Worm (Caenorhabditis elegans): ENCODE results near the gene mup-4.

The mup-4 gene

DNA sequence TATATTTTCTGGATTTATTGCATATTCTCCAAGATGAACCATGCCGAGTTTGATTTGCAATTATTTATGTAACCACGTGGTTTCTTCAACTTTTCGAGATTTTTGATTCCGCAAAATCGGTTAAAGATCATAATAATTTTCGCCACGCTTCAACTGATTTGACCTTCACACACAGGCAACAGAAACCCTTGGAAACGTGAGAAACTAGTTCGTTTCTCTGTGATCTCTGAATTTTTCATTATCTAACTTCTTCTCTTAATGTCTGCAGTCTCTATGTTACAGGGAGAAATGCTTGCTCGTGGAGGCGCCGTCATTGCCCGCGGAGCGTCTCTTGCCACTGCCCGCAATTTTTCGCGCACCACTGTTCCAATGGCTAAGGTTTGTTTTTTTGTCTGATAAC is 23.6 kb downstream of the mup-4 start, which contains the start of gene fum-1 (continued):
- TF ChIP-seq madf-9 (GFP tag; conservative IDR thresholded peaks at IDR 0.05), result 0 out of 2 replicates have a peak, but pooled peaks have one; percentile 19
- TF ChIP-seq duxl-1 (tag; optimal IDR thresholded peaks at IDR 0.05; ENCODE audit: poor library complexity), result peak; percentile 49
- no peak for TF ChIP-seq ZK337.2 (GFP tag; IDR thresholded peaks at IDR 0.05)
- TF ChIP-seq nhr-28 (tag; optimal IDR thresholded peaks at IDR 0.05), result peak; percentile 54
- peak in 1 of 2 experiments; percentile 6 for TF ChIP-seq daf-16 (GFP tag; optimal IDR thresholded peaks at IDR 0.05)
- TF ChIP-seq daf-16 (tag; optimal IDR thresholded peaks at IDR 0.05), result peak; percentile 31
- no peak for TF ChIP-seq cey-2 (tag; optimal IDR thresholded peaks at IDR 0.05; ENCODE audit: borderline replicate concordance, insufficient read depth)
- peak; percentile 33 for TF ChIP-seq rbr-2 (tag; optimal IDR thresholded peaks at IDR 0.05)
- TF ChIP-seq nhr-25 (tag; optimal IDR thresholded peaks at IDR 0.05; ENCODE audit: borderline replicate concordance, insufficient read depth), result peak; percentile 69
- TF ChIP-seq mxl-3 (GFP tag; optimal IDR thresholded peaks at IDR 0.05), result peak; percentile 69
- peak; percentile 62 for TF ChIP-seq mep-1 (tag; optimal IDR thresholded peaks at IDR 0.05)
- peak in 1 of 2 experiments; percentile 82 for TF ChIP-seq lsy-2 (tag; optimal IDR thresholded peaks at IDR 0.05)
- TF ChIP-seq hif-1 (tag; optimal IDR thresholded peaks at IDR 0.05), result peak in 1 of 2 experiments; percentile 56
- peak; percentile 31 for TF ChIP-seq spr-3 (GFP tag; optimal IDR thresholded peaks at IDR 0.05)
- no peak for TF ChIP-seq lim-7 (GFP tag; IDR thresholded peaks at IDR 0.05)
- TF ChIP-seq gei-8 (GFP tag; optimal IDR thresholded peaks at IDR 0.05), result peak; percentile 21
- TF ChIP-seq mdt-29 (GFP tag; IDR thresholded peaks at IDR 0.05), result 0 out of 2 replicates have a peak, but pooled peaks have one; percentile 19
- TF ChIP-seq unc-39 (tag; optimal IDR thresholded peaks at IDR 0.05), result no peak
- no peak for TF ChIP-seq F37D6.2 (tag; optimal IDR thresholded peaks at IDR 0.05)
- 0 out of 2 replicates have a peak, but pooled peaks have one; percentile 46 for TF ChIP-seq hmg-1.1 (GFP tag; IDR thresholded peaks at IDR 0.05)

DNA sequence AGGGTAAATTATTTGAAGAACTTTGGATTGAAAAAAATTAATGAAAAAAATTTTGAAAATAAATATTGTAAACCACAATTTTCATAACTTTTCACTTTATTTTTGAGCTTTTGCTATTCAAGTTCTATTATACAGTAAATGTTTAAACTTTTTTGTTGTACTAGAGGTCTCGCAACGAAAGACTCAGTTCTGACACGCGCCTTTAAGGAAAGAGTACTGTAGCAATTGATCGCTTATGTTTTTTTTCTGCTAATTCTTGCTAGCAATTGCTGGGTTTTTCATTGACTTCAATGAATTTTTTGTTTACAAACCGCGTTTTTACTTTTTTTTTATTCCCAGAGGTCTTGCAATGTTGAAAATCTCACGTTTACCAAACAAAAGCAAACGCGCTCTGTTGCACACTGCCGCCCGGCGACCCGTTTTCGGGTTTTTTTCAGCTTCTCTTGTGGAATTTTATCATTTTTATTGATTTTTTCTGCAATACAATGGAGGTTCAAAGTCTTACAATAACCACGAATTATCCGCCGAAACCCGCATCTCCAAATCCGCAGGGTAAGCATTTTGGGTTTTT is 25.4 kb downstream of the mup-4 start, which contains the start of gene H14A12.3:
Gene H14A12.3 (plus strand): TSS at position 360 of the 571 bp plus-strand sequence.
- TF ChIP-seq lin-38 (GFP tag; IDR thresholded peaks at IDR 0.05) (peak; percentile 85), nhr-28 (tag; optimal IDR thresholded peaks at IDR 0.05) (no peak), duxl-1 (tag; optimal IDR thresholded peaks at IDR 0.05; ENCODE audit: poor library complexity) (no peak), lim-7 (GFP tag; IDR thresholded peaks at IDR 0.05) (no peak), hif-1 (tag; optimal IDR thresholded peaks at IDR 0.05) (peak; percentile 1 to 97), dpl-1 (GFP tag; optimal IDR thresholded peaks at IDR 0.05) (peak; percentile 38), ctbp-1 (GFP tag; IDR thresholded peaks at IDR 0.05) (no peak), lsy-2 (tag; optimal IDR thresholded peaks at IDR 0.05) (peak in 1 of 2 experiments; percentile 39), ceh-62 (tag; optimal IDR thresholded peaks at IDR 0.05) (no peak), mes-2 (tag; optimal IDR thresholded peaks at IDR 0.05; ENCODE audit: poor library complexity, severe bottlenecking) (peak; percentile 21), mep-1 (tag; optimal IDR thresholded peaks at IDR 0.05) (peak; percentile 24), ztf-7 (tag; optimal IDR thresholded peaks at IDR 0.05) (no peak), pha-4 (GFP tag; IDR thresholded peaks at IDR 0.05) (no peak), pha-4 (tag; optimal IDR thresholded peaks at IDR 0.05) (peak; percentile 52)

DNA sequence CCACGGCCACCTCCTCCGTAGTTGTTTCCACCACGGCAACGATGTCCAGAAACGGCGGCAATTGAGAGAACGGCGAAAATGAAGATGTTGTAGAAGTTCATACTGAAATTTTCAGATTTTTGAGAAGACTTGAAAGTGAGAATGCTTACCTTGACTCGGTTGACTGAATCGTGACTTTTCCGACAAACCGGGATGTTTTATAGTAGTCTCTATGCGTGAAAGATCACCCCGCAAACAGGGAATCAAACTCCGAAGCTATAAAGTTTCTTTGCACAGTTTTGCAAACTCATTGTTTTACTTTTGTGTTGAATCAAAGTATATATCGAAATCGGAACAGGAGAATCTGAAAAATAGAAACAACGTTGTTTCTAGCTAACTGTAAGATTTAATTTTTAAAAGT is 26.6 kb downstream of the mup-4 start, which contains the start of gene fipr-20:
Gene fipr-20 (minus strand): TSS at position 101 of the 400 bp plus-strand sequence.
- TF ChIP-seq R02D3.7 (tag; optimal IDR thresholded peaks at IDR 0.05) (no peak), F44E2.7 (GFP tag; IDR thresholded peaks at IDR 0.05) (no peak), ctbp-1 (GFP tag; IDR thresholded peaks at IDR 0.05) (no peak), nhr-25 (tag; optimal IDR thresholded peaks at IDR 0.05; ENCODE audit: borderline replicate concordance, insufficient read depth) (no peak), Y105C5A.15 (GFP tag; IDR thresholded peaks at IDR 0.05) (no peak), vab-7 (GFP tag; IDR thresholded peaks at IDR 0.05) (no peak), nhr-11 (tag; optimal IDR thresholded peaks at IDR 0.05) (no peak), lsy-2 (tag; optimal IDR thresholded peaks at IDR 0.05) (no peak), skn-1 (tag; optimal IDR thresholded peaks at IDR 0.05) (no peak), ces-1 (GFP tag; optimal IDR thresholded peaks at IDR 0.05) (no peak), lin-13 (GFP tag; optimal IDR thresholded peaks at IDR 0.05) (no peak), dmd-6 (GFP tag; IDR thresholded peaks at IDR 0.05) (no peak), nhr-48 (tag; optimal IDR thresholded peaks at IDR 0.05) (no peak), mxl-2 (GFP tag; conservative IDR thresholded peaks at IDR 0.05) (no peak), snpc-4 (tag; optimal IDR thresholded peaks at IDR 0.05) (no peak), duxl-1 (tag; optimal IDR thresholded peaks at IDR 0.05; ENCODE audit: poor library complexity) (no peak), tra-1 (GFP tag; IDR thresholded peaks at IDR 0.05) (no peak), ztf-11 (tag; optimal IDR thresholded peaks at IDR 0.05) (no peak)

Measured in whole organism, L4 larva.